Worm (Caenorhabditis elegans) whole organism, mixed stage, embryonic: Measurements from ENCODE around the gene F28C6.8.

Source experiments
- M03D4.4 ChIP-seq: sonication (generic microtip); optimal IDR thresholded peaks from 2 replicates; lab custom pipeline; 2017; ENCODE audit warnings: mild to moderate bottlenecking, missing genetic modification characterization, missing compliant biosample characterization
- bed-3 ChIP-seq: fragments of 200-800 bp; sonication (Bioruptor generic); optimal IDR thresholded peaks from 3 replicates; lab custom pipeline; 2018; ENCODE audit warnings: mild to moderate bottlenecking, missing genetic modification characterization, moderate library complexity, missing compliant biosample characterization
- blmp-1 ChIP-seq: fragments of 150-350 bp; optimal IDR thresholded peaks from 2 replicates; lab custom pipeline; 2014; ENCODE audit warnings: missing biosample characterization, missing genetic modification characterization
- ceh-43 ChIP-seq: fragments of 200-800 bp; sonication (Bioruptor generic); optimal IDR thresholded peaks from 2 replicates; lab custom pipeline; 2018; ENCODE audit warnings: mild to moderate bottlenecking, missing genetic modification characterization, moderate library complexity, missing compliant biosample characterization
- ceh-83 ChIP-seq: fragments of 200-800 bp; sonication (Bioruptor generic); optimal IDR thresholded peaks from 2 replicates; lab custom pipeline; 2018; ENCODE audit warnings: mild to moderate bottlenecking, missing genetic modification characterization, missing compliant biosample characterization
- ces-1 ChIP-seq: fragments of 150-350 bp; optimal IDR thresholded peaks from 2 replicates; lab custom pipeline; 2014; ENCODE audit warnings: missing biosample characterization, missing genetic modification reagents, missing genetic modification characterization
- cnd-1 ChIP-seq: fragments of 200-800 bp; sonication (Bioruptor generic); optimal IDR thresholded peaks from 2 replicates; lab custom pipeline; 2018; ENCODE audit warnings: mild to moderate bottlenecking, missing genetic modification characterization, missing compliant biosample characterization
- drap-1 ChIP-seq: fragments of 200-800 bp; sonication (Bioruptor generic); optimal IDR thresholded peaks from 3 replicates; lab custom pipeline; 2018; ENCODE audit warnings: mild to moderate bottlenecking, missing genetic modification characterization, missing compliant biosample characterization
- elt-1 ChIP-seq: sonication (generic microtip); optimal IDR thresholded peaks from 2 replicates; lab custom pipeline; 2017; ENCODE audit warnings: missing genetic modification characterization, mild to moderate bottlenecking, missing compliant biosample characterization, antibody characterized with exemption, moderate library complexity, borderline replicate concordance; ENCODE audit not compliant: insufficient read depth
- elt-3 ChIP-seq: fragments of 150-350 bp; optimal IDR thresholded peaks from 2 replicates; lab custom pipeline; 2014; ENCODE audit warnings: missing biosample characterization, missing genetic modification characterization
- flh-1 ChIP-seq: fragments of 200-800 bp; sonication (Bioruptor generic); optimal IDR thresholded peaks from 2 replicates; lab custom pipeline; 2018; ENCODE audit warnings: mild to moderate bottlenecking, missing genetic modification characterization, moderate library complexity, missing compliant biosample characterization
- ham-2 ChIP-seq: fragments of 200-800 bp; sonication (Bioruptor generic); optimal IDR thresholded peaks from 2 replicates; lab custom pipeline; 2018; ENCODE audit warnings: mild to moderate bottlenecking, missing genetic modification characterization, missing compliant biosample characterization
- hlh-1 ChIP-seq: fragments of 150-350 bp; optimal IDR thresholded peaks from 2 replicates; lab custom pipeline; 2014; ENCODE audit warnings: missing biosample characterization, missing genetic modification reagents, missing genetic modification characterization
- lin-13 ChIP-seq: fragments of 150-350 bp; optimal IDR thresholded peaks from 2 replicates; lab custom pipeline; 2014; ENCODE audit warnings: missing biosample characterization, missing genetic modification characterization
- lin-32 ChIP-seq: fragments of 200-800 bp; sonication (Bioruptor generic); optimal IDR thresholded peaks from 2 replicates; lab custom pipeline; 2018; ENCODE audit warnings: mild to moderate bottlenecking, missing genetic modification characterization, missing compliant biosample characterization
- mab-5 ChIP-seq: fragments of 150-350 bp; optimal IDR thresholded peaks from 2 replicates; lab custom pipeline; 2014; ENCODE audit warnings: missing biosample characterization, missing genetic modification characterization
- mep-1 ChIP-seq: fragments of 150-350 bp; optimal IDR thresholded peaks from 2 replicates; lab custom pipeline; 2017; ENCODE audit warnings: missing biosample characterization, missing genetic modification reagents, missing genetic modification characterization, inconsistent platforms
- mls-2 ChIP-seq: sonication (generic microtip); optimal IDR thresholded peaks from 2 replicates; lab custom pipeline; 2016; ENCODE audit warnings: mild to moderate bottlenecking, missing genetic modification characterization, moderate library complexity, missing compliant biosample characterization
- nhr-12 ChIP-seq: fragments of 150-350 bp; optimal IDR thresholded peaks from 2 replicates; lab custom pipeline; 2014; ENCODE audit warnings: missing biosample characterization, missing genetic modification characterization
- nhr-2 ChIP-seq: fragments of 150-350 bp; optimal IDR thresholded peaks from 2 replicates; lab custom pipeline; 2014; ENCODE audit warnings: missing biosample characterization, missing genetic modification characterization
- nhr-237 ChIP-seq: fragments of 150-350 bp; optimal IDR thresholded peaks from 2 replicates; lab custom pipeline; 2014; ENCODE audit warnings: missing biosample characterization, missing genetic modification characterization
- nhr-28 ChIP-seq: fragments of 150-350 bp; optimal IDR thresholded peaks from 2 replicates; lab custom pipeline; 2014; ENCODE audit warnings: missing biosample characterization, missing genetic modification characterization
- nhr-76 ChIP-seq: sonication (generic microtip); optimal IDR thresholded peaks from 2 replicates; lab custom pipeline; 2017; ENCODE audit warnings: missing biosample characterization, missing genetic modification characterization
- sem-2 ChIP-seq: fragments of 200-800 bp; sonication (Bioruptor generic); optimal IDR thresholded peaks from 2 replicates; lab custom pipeline; 2018; ENCODE audit warnings: mild to moderate bottlenecking, missing genetic modification characterization, missing compliant biosample characterization
- snpc-4 ChIP-seq: fragments of 150-350 bp; optimal IDR thresholded peaks from 2 replicates; lab custom pipeline; 2014; ENCODE audit warnings: missing biosample characterization, missing genetic modification characterization
- sptf-1 ChIP-seq: sonication (generic microtip); optimal IDR thresholded peaks from 2 replicates; lab custom pipeline; 2017; ENCODE audit warnings: mild to moderate bottlenecking, missing genetic modification characterization, moderate library complexity, missing compliant biosample characterization
- tbx-8 ChIP-seq: fragments of 200-800 bp; sonication (Bioruptor generic); optimal IDR thresholded peaks from 2 replicates; lab custom pipeline; 2018; ENCODE audit warnings: mild to moderate bottlenecking, missing genetic modification characterization, moderate library complexity, missing compliant biosample characterization
- unc-120 ChIP-seq: sonication (generic microtip); optimal IDR thresholded peaks from 2 replicates; lab custom pipeline; 2017; ENCODE audit warnings: missing genetic modification characterization, missing compliant biosample characterization; ENCODE audit not compliant: poor library complexity, severe bottlenecking
- unc-39 ChIP-seq: fragments of 150-350 bp; optimal IDR thresholded peaks from 2 replicates; lab custom pipeline; 2014; ENCODE audit warnings: missing biosample characterization, missing genetic modification characterization
- zip-8 ChIP-seq: fragments of 150-350 bp; optimal IDR thresholded peaks from 2 replicates; lab custom pipeline; 2014; ENCODE audit warnings: missing biosample characterization, missing genetic modification characterization
- ztf-11 ChIP-seq: fragments of 150-350 bp; optimal IDR thresholded peaks from 2 replicates; lab custom pipeline; 2014; ENCODE audit warnings: missing biosample characterization, missing genetic modification characterization

Gene F28C6.8

ce11 chrII:8583035-8583434 lies 23.6 kb upstream of the F28C6.8 start:
- TF ChIP-seq drap-1 (GFP tag; lab: Kevin White, UChicago), result no peak
- TF ChIP-seq mls-2 (tag; lab: Kevin White, UChicago), result no peak
- TF ChIP-seq nhr-237 (tag; lab: Kevin White, UChicago), result no peak
- TF ChIP-seq nhr-76 (tag; lab: Kevin White, UChicago), result no peak
- no peak for TF ChIP-seq lin-32
- no peak for TF ChIP-seq lin-13
- TF ChIP-seq sem-2 (GFP tag; lab: Kevin White, UChicago), result no peak
- no peak for TF ChIP-seq zip-8
- no peak for TF ChIP-seq ztf-11
- TF ChIP-seq nhr-2, result no peak
- no peak for TF ChIP-seq cnd-1
- no peak for TF ChIP-seq nhr-28 (tag; lab: Kevin White, UChicago)
- TF ChIP-seq tbx-8, result no peak
- no peak for TF ChIP-seq ceh-83 (GFP tag; lab: Kevin White, UChicago)
- TF ChIP-seq unc-39, result no peak
- no peak for TF ChIP-seq sptf-1 (tag; lab: Kevin White, UChicago)
- no peak for TF ChIP-seq ceh-43 (GFP tag; lab: Kevin White, UChicago)
- TF ChIP-seq, all 35 proteins: peak for 0

- TF ChIP-seq zip-8, result no peak
- TF ChIP-seq M03D4.4 (tag; lab: Kevin White, UChicago), result no peak
- no peak for TF ChIP-seq elt-3 (tag; lab: Kevin White, UChicago)
- no peak for TF ChIP-seq ham-2 (GFP tag; lab: Kevin White, UChicago)
- TF ChIP-seq flh-1, result no peak
- no peak for TF ChIP-seq hlh-1 (tag; lab: Kevin White, UChicago)
- no peak for TF ChIP-seq mep-1
- TF ChIP-seq nhr-237 (tag; lab: Kevin White, UChicago), result no peak
- TF ChIP-seq unc-120, result no peak
- TF ChIP-seq bed-3 (GFP tag; lab: Kevin White, UChicago), result no peak
- no peak for TF ChIP-seq snpc-4 (tag; lab: Kevin White, UChicago)
- TF ChIP-seq blmp-1 (tag; lab: Kevin White, UChicago), result no peak
- TF ChIP-seq cnd-1, result no peak
These were observed 21.5 kb upstream of the F28C6.8 start, which contains the start of gene F54C9.11 for ce11 chrII:8585036-8585627. F54C9.11 (minus strand) TSS chrII:8585086.

ce11 chrII:8585921-8586320 lies 20.7 kb upstream of the F28C6.8 start:
- no peak for TF ChIP-seq lin-13

- peak; percentile 99 for TF ChIP-seq ces-1 (GFP tag; lab: Kevin White, UChicago)
- no peak for TF ChIP-seq nhr-237 (tag; lab: Kevin White, UChicago)
- peak; percentile 43 for TF ChIP-seq elt-1 (tag; lab: Kevin White, UChicago)
- TF ChIP-seq drap-1 (GFP tag; lab: Kevin White, UChicago), result no peak
- TF ChIP-seq mls-2 (tag; lab: Kevin White, UChicago), result no peak
- TF ChIP-seq elt-3 (tag; lab: Kevin White, UChicago), result no peak
These were observed 18.9 kb upstream of the F28C6.8 start for ce11 chrII:8587660-8588230.

ce11 chrII:8588442-8588841 lies 18.2 kb upstream of the F28C6.8 start:
- TF ChIP-seq sptf-1 (tag; lab: Kevin White, UChicago) (no peak), elt-3 (tag; lab: Kevin White, UChicago) (no peak), ces-1 (GFP tag; lab: Kevin White, UChicago) (peak; percentile 93)

ce11 chrII:8589227-8589626 lies 17.4 kb upstream of the F28C6.8 start:
- peak; percentile 100 for TF ChIP-seq ces-1 (GFP tag; lab: Kevin White, UChicago)
- TF ChIP-seq nhr-12 (tag; lab: Kevin White, UChicago), result no peak
- TF ChIP-seq mab-5 (tag; lab: Kevin White, UChicago), result no peak
